Fruit fly (Drosophila melanogaster) whole organism, adult: ENCODE measurements around the gene FucTD.

Experiments used
- CG11617 ChIP-seq: fragments of 200-800 bp; sonication (Bioruptor generic); optimal IDR thresholded peaks from 2 replicates; lab custom pipeline; 2017; ENCODE audit warnings: mild to moderate bottlenecking, missing biosample characterization, missing genetic modification reagents, missing genetic modification characterization
- CG12768 ChIP-seq: fragments of 200-800 bp; sonication (Bioruptor generic); optimal IDR thresholded peaks from 2 replicates; lab custom pipeline; 2017; ENCODE audit warnings: missing biosample characterization, missing genetic modification characterization, mild to moderate bottlenecking, moderate library complexity, missing genetic modification reagents
- CG14711 ChIP-seq: fragments of 200-800 bp; sonication (Bioruptor generic); optimal IDR thresholded peaks from 2 replicates; lab custom pipeline; 2018; ENCODE audit warnings: missing biosample characterization, mild to moderate bottlenecking, missing genetic modification characterization, moderate library complexity
- CG1620 ChIP-seq: fragments of 200-800 bp; sonication (Bioruptor generic); optimal IDR thresholded peaks from 2 replicates; lab custom pipeline; 2016; ENCODE audit warnings: missing biosample characterization, missing genetic modification characterization
- CG33017 ChIP-seq: fragments of 200-800 bp; sonication (Bioruptor generic); optimal IDR thresholded peaks from 2 replicates; lab custom pipeline; 2018; ENCODE audit warnings: missing biosample characterization, mild to moderate bottlenecking, missing genetic modification characterization, moderate library complexity
- CG5204 ChIP-seq: fragments of 200-800 bp; sonication (Bioruptor generic); optimal IDR thresholded peaks from 2 replicates; lab custom pipeline; 2016; ENCODE audit warnings: missing biosample characterization, missing genetic modification characterization
- CG7045 ChIP-seq: fragments of 200-800 bp; sonication (Bioruptor generic); optimal IDR thresholded peaks from 2 replicates; lab custom pipeline; 2017; ENCODE audit warnings: missing biosample characterization, mild to moderate bottlenecking, missing genetic modification characterization
- CG7101 ChIP-seq: fragments of 200-800 bp; sonication (Bioruptor generic); optimal IDR thresholded peaks from 2 replicates; lab custom pipeline; 2018; ENCODE audit warnings: missing biosample characterization, mild to moderate bottlenecking, missing genetic modification characterization, moderate library complexity
- Clk ChIP-seq: fragments of 200-800 bp; sonication (Bioruptor generic); optimal IDR thresholded peaks from 2 replicates; lab custom pipeline; 2017; ENCODE audit warnings: missing biosample characterization, missing genetic modification characterization
- Crg-1 ChIP-seq: fragments of 200-800 bp; sonication (Bioruptor generic); optimal IDR thresholded peaks from 2 replicates; lab custom pipeline; 2016; ENCODE audit warnings: missing biosample characterization, missing genetic modification characterization
- Hr96 ChIP-seq: fragments of 200-800 bp; sonication (Bioruptor generic); optimal IDR thresholded peaks from 2 replicates; lab custom pipeline; 2016; ENCODE audit warnings: missing biosample characterization, missing genetic modification characterization
- Mnt ChIP-seq: fragments of 200-800 bp; sonication (Bioruptor generic); optimal IDR thresholded peaks from 2 replicates; lab custom pipeline; 2016; ENCODE audit warnings: missing biosample characterization, mild to moderate bottlenecking, missing genetic modification characterization
- bab1 ChIP-seq: fragments of 200-800 bp; sonication (Bioruptor generic); optimal IDR thresholded peaks from 3 replicates; lab custom pipeline; 2019; ENCODE audit warnings: missing biosample characterization, mild to moderate bottlenecking, missing genetic modification characterization, moderate library complexity
- cic ChIP-seq: fragments of 200-800 bp; sonication (Bioruptor generic); optimal IDR thresholded peaks from 2 replicates; lab custom pipeline; 2017; ENCODE audit warnings: missing biosample characterization, mild to moderate bottlenecking, missing genetic modification characterization, moderate library complexity
- cnc ChIP-seq, 2 experiments: fragments of >200 bp; optimal IDR thresholded peaks; 2 replicates each; lab custom pipeline; 2017
- kay ChIP-seq: fragments of 200-800 bp; sonication (Bioruptor generic); peaks from one replicate; lab custom pipeline; 2016; ENCODE audit warnings: missing biosample characterization, missing genetic modification characterization, borderline replicate concordance
- ovo ChIP-seq: fragments of 200-800 bp; sonication (Bioruptor generic); optimal IDR thresholded peaks from 2 replicates; lab custom pipeline; 2016; ENCODE audit warnings: missing biosample characterization, missing genetic modification characterization
- pad ChIP-seq: fragments of 200-800 bp; sonication (Bioruptor generic); optimal IDR thresholded peaks from 3 replicates; lab custom pipeline; 2017; ENCODE audit warnings: missing biosample characterization, missing genetic modification characterization, mild to moderate bottlenecking, moderate library complexity, missing genetic modification reagents
- tj ChIP-seq: fragments of 200-800 bp; sonication (Bioruptor generic); optimal IDR thresholded peaks from 3 replicates; lab custom pipeline; 2017; ENCODE audit warnings: missing biosample characterization, mild to moderate bottlenecking, missing genetic modification characterization, moderate library complexity
- toe ChIP-seq: fragments of 200-800 bp; sonication (Bioruptor generic); optimal IDR thresholded peaks from 2 replicates; lab custom pipeline; 2016; ENCODE audit warnings: missing biosample characterization, missing genetic modification characterization

Gene FucTD

DNA sequence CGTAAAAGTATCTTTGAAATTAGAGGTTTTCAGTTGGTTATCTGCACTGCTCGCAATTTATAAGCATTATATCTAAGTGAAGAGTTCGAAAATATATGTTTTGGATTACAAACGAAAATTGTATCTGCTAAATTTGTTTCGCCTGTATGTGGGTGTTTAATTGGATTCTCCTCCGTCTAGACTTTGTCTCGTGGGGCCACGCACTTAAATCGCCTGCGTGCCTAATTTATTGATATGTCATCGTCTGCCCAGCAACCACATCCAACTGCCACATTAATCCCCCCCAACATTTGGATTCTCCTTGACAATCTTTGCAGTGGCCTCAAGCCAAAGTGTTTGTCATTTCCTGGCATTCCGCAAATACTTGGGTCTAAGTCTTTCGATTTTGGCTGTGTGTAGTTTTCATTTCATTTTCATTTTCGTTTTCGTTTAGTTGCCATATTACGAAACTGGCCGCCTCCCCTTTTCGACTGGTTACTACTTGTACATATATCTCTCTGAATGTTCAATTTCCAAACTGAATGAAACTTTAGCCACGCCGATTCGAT lies 37.9 kb upstream of the FucTD start:
- TF ChIP-seq tj (GFP tag; lab: Kevin White, UChicago) (no peak), Mnt (GFP tag; lab: Kevin White, UChicago) (no peak), CG5204 (GFP tag; lab: Kevin White, UChicago) (no peak), toe (no peak), ovo (no peak), Hr96 (no peak), Clk (GFP tag; lab: Kevin White, UChicago) (no peak), Crg-1 (GFP tag; lab: Kevin White, UChicago) (no peak), CG11617 (GFP tag; lab: Kevin White, UChicago) (no peak), CG7045 (GFP tag; lab: Kevin White, UChicago) (no peak), bab1 (no peak), CG33017 (tag; lab: Kevin White, UChicago) (no peak), cic (GFP tag; lab: Kevin White, UChicago) (no peak), CG12768 (GFP tag; lab: Kevin White, UChicago) (no peak), CG14711 (tag; lab: Kevin White, UChicago) (no peak), pad (GFP tag; lab: Kevin White, UChicago) (no peak), cnc (optimal IDR thresholded peaks at IDR 0.05; lab: Kevin White, UChicago) (no peak), CG7101 (tag; lab: Kevin White, UChicago) (no peak), CG1620 (GFP tag; lab: Kevin White, UChicago) (no peak)

DNA sequence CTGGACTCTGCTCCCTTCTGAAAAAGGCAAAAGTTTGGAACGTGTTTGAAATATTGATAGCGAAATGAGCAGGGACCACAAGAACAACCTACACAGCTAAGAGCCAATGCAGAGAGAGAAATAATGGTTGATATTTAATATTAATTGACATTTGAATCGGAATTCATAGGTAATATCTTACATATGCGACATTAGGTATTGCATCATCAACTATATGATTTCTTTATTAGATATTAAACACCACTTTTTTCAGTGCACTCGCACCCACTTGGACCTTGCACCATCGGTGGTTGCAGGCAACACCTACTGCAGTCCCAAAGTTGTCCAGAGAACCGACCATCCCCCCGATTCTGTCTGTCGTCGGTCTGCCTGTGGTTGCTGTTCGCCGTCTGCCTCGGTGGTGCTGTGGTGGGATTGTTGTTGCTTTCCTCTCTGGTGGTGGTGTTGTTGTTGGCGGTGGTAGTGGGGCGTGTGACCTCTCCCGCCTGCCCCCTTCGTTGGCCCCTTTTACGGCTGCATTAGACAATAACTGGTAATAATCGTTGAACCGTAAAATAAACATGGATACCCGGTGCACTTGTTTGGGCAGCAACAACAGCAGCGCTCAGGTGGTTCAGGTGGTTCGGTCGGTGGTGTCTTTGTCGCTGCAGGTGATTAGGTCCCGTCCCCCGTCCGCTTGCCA lies 37.0 kb upstream of the FucTD start:
- TF ChIP-seq CG5204 (GFP tag; lab: Kevin White, UChicago) = peak; percentile 30
- no peak for TF ChIP-seq cic (GFP tag; lab: Kevin White, UChicago)

DNA sequence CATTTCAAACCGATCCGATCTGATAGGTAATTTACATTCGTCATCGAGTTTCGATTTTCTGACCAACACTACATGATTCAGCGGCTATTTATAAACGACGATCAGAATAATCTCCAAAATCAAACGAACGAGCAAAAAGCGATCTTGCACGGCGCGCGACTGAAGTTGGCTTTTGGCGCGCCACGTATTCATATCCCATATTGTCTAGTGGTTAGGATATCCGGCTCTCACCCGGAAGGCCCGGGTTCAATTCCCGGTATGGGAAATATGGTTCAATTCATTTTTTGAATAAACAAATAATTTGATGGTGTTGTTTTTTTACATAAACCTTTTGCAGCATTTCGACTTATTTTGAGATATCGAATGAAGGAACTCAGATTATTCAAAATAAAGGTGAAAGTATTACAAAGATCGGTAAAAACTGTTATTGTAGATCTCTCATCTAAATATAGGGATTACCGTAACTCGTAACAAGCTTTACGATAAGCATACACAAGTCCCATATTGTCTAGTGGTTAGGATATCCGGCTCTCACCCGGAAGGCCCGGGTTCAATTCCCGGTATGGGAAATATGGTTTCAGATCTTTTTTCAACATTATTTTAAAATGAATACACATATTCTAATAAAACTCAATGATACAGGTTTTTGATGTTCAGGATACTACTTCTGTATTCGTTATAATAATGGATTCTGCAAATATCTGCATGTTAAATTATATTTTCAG lies 36.1 kb upstream of the FucTD start:
- TF ChIP-seq Hr96 (no peak), kay (GFP tag; lab: Kevin White, UChicago) (peak; percentile 40), ovo (no peak), CG7101 (tag; lab: Kevin White, UChicago) (no peak), Mnt (GFP tag; lab: Kevin White, UChicago) (no peak)

DNA sequence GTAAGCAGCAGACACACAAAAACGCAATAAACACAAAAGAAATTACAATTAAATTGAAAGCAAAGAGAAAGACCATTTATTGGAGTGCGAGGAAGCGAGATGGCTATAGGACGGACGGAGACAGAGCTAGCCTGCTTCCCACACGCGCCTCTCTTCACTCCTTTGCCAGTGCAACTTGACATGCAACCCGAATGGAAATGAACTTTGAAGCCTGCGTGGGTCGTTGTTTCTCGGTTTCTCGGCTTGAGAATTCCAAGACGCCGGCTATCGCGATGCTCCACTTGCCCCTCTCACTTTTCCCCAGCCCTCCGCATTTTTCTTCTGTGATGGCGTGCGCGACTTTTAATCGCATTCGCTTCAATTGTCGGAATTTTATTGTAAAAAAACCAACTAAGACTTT lies 35.1 kb upstream of the FucTD start:
- no peak for TF ChIP-seq toe
- peak; percentile 22 for TF ChIP-seq tj (GFP tag; lab: Kevin White, UChicago)

DNA sequence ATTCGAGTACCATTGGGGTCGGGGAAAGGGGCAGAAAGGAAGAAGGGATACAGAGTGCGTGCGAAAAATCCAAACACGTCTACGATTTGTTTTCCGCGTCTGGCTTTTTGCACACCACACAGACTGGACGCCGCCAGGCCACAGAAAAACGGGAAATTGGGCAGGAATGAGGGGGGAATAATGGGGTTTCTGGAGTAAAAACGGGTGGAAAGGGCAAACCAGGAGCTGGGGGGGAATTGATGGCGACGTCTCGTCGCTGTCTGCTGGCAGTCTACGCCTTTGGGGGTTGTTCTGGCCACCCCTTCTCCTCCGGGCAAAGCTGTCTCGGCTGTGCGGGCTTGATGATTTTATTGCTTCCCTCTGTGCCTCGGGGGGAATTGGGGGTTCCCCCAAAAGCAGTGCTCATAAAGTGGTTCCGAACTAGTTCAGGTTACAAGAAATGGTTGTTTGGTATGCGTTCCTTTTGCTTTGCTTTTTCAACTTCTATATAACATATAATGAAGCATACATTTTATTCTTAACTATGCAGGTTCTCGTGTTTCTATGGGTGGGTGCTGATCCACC lies 30.3 kb upstream of the FucTD start:
- no peak for TF ChIP-seq tj (GFP tag; lab: Kevin White, UChicago)
- TF ChIP-seq ovo = no peak
- TF ChIP-seq Hr96 = no peak
- no peak for TF ChIP-seq cnc (optimal IDR thresholded peaks at IDR 0.05; lab: Kevin White, UChicago)
- TF ChIP-seq kay (GFP tag; lab: Kevin White, UChicago) = no peak
- TF ChIP-seq pad (GFP tag; lab: Kevin White, UChicago) = no peak

DNA sequence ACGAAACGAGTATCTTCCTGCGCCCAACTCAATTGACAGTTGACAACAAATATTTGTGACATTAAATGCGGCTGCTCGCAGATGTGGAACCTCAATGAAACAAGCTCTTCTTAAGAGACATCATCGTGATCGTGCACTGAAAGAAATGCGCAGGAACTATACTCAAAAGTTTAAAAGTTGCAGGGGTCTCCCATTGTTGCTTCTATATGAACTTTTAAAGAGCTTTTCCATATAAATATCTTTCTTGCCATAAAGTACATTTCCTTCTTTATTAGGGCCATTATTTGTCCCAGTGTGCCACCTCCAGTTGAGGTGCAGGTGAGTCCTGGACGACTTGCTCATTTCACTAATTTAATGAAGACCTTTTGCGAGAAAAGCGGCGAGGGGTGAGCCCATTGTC lies 27.9 kb upstream of the FucTD start:
- no peak for TF ChIP-seq CG14711 (tag; lab: Kevin White, UChicago)

DNA sequence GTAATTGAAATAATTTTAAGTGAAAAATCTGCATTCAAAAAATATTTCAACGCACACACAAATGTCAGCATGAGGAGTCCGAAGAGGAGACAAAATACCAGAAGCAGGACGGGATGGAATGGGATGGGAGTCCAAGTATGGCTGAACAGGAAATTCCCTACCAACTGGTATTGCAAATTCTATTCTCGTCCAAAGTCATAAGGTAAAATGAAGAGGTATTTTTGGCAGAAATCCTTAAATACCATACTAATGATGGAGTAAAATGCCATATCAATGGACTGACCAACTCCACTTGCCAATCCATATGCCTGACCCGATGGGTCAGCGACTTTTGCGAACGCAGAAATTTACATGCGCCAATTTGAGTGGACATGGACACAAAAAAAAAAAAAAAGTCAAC lies 27.2 kb upstream of the FucTD start:
- TF ChIP-seq CG7045 (GFP tag; lab: Kevin White, UChicago) (no peak), bab1 (no peak), toe (no peak), kay (GFP tag; lab: Kevin White, UChicago) (no peak), ovo (no peak), CG5204 (GFP tag; lab: Kevin White, UChicago) (no peak), CG12768 (GFP tag; lab: Kevin White, UChicago) (no peak), Crg-1 (GFP tag; lab: Kevin White, UChicago) (no peak), pad (GFP tag; lab: Kevin White, UChicago) (no peak), CG7101 (tag; lab: Kevin White, UChicago) (no peak), tj (GFP tag; lab: Kevin White, UChicago) (no peak), CG1620 (GFP tag; lab: Kevin White, UChicago) (no peak), CG11617 (GFP tag; lab: Kevin White, UChicago) (no peak), cnc (optimal IDR thresholded peaks at IDR 0.05; lab: Kevin White, UChicago) (no peak), cic (GFP tag; lab: Kevin White, UChicago) (no peak), Hr96 (no peak), Mnt (GFP tag; lab: Kevin White, UChicago) (no peak), CG14711 (tag; lab: Kevin White, UChicago) (no peak), CG33017 (tag; lab: Kevin White, UChicago) (no peak)
